Fruit fly (Drosophila melanogaster) whole organism, embryonic: ENCODE data around the gene Gale.

Experiments used
- Abd-B ChIP-seq: fragments of 200-800 bp; sonication (Bioruptor generic); optimal IDR thresholded peaks from 2 replicates; lab custom pipeline; 2018; ENCODE audit warnings: missing biosample characterization, mild to moderate bottlenecking, missing genetic modification characterization, moderate library complexity
- Ada2b ChIP-seq: fragments of 200-800 bp; sonication (Bioruptor generic); IDR thresholded peaks from 2 replicates; pipeline ENCODE4 v1.3.6; 2022; ENCODE audit warnings: missing biosample characterization, missing genetic modification characterization
- CG10209 ChIP-seq: fragments of 200-800 bp; sonication (Bioruptor generic); optimal IDR thresholded peaks from 3 replicates; lab custom pipeline; 2017; ENCODE audit warnings: missing biosample characterization, mild to moderate bottlenecking, missing genetic modification characterization, missing genetic modification reagents
- CG10267 ChIP-seq: fragments of 200-800 bp; sonication (Bioruptor generic); optimal IDR thresholded peaks from 2 replicates; lab custom pipeline; 2018; ENCODE audit warnings: missing biosample characterization, mild to moderate bottlenecking, missing genetic modification characterization, moderate library complexity
- CG10462 ChIP-seq: fragments of 200-800 bp; sonication (Bioruptor generic); optimal IDR thresholded peaks from 2 replicates; lab custom pipeline; 2016; ENCODE audit warnings: missing biosample characterization, missing genetic modification characterization
- CG10959 ChIP-seq: fragments of 200-800 bp; sonication (Bioruptor generic); IDR thresholded peaks from 2 replicates; pipeline ENCODE4 v1.3.6; 2022; ENCODE audit warnings: missing biosample characterization, missing genetic modification characterization
- CG12659 ChIP-seq: fragments of 200-800 bp; sonication (Bioruptor generic); optimal IDR thresholded peaks from 3 replicates; lab custom pipeline; 2017; ENCODE audit warnings: mild to moderate bottlenecking, missing biosample characterization, missing genetic modification reagents, missing genetic modification characterization
- CG12769 ChIP-seq: fragments of 200-800 bp; sonication (Bioruptor generic); optimal IDR thresholded peaks from 2 replicates; lab custom pipeline; 2019; ENCODE audit warnings: missing biosample characterization, mild to moderate bottlenecking, missing genetic modification characterization, moderate library complexity
- CG15696 ChIP-seq: fragments of 200-800 bp; sonication (Bioruptor generic); optimal IDR thresholded peaks from 2 replicates; lab custom pipeline; 2019; ENCODE audit warnings: missing biosample characterization, mild to moderate bottlenecking, missing genetic modification characterization, moderate library complexity
- CG1602 ChIP-seq: fragments of 200-800 bp; sonication (Bioruptor generic); optimal IDR thresholded peaks from 3 replicates; lab custom pipeline; 2016; ENCODE audit warnings: missing biosample characterization, missing genetic modification characterization
- CG1603 ChIP-seq: fragments of 200-800 bp; sonication (Bioruptor generic); optimal IDR thresholded peaks from 2 replicates; lab custom pipeline; 2019; ENCODE audit warnings: missing biosample characterization, mild to moderate bottlenecking, missing genetic modification characterization, moderate library complexity
- CG2875 ChIP-seq: fragments of 200-800 bp; sonication (Bioruptor generic); optimal IDR thresholded peaks from 2 replicates; lab custom pipeline; 2017; ENCODE audit warnings: missing biosample characterization, mild to moderate bottlenecking, missing genetic modification characterization, missing genetic modification reagents
- CG3847 ChIP-seq: fragments of 200-800 bp; sonication (Bioruptor generic); IDR thresholded peaks from 2 replicates; pipeline ENCODE4 v1.3.6; 2022; ENCODE audit warnings: missing biosample characterization, missing genetic modification characterization
- CG4730 ChIP-seq: fragments of 200-800 bp; sonication (Bioruptor generic); IDR thresholded peaks from 2 replicates; pipeline ENCODE4 v1.3.6; 2022; ENCODE audit warnings: missing biosample characterization, missing genetic modification characterization
- CG5245 ChIP-seq: fragments of 200-800 bp; sonication (Bioruptor generic); optimal IDR thresholded peaks from 3 replicates; lab custom pipeline; 2016; ENCODE audit warnings: missing biosample characterization, missing genetic modification characterization
- CG6254 ChIP-seq: fragments of 200-800 bp; sonication (Bioruptor generic); optimal IDR thresholded peaks from 3 replicates; lab custom pipeline; 2017; ENCODE audit warnings: mild to moderate bottlenecking, missing biosample characterization, missing genetic modification reagents, missing genetic modification characterization
- CG6683 ChIP-seq: fragments of 200-800 bp; sonication (Bioruptor generic); optimal IDR thresholded peaks from 2 replicates; lab custom pipeline; 2017; ENCODE audit warnings: missing biosample characterization, mild to moderate bottlenecking, missing genetic modification characterization, missing genetic modification reagents
- CG7556 ChIP-seq: fragments of 200-800 bp; sonication (Bioruptor generic); optimal IDR thresholded peaks from 2 replicates; lab custom pipeline; 2017; ENCODE audit warnings: missing biosample characterization, mild to moderate bottlenecking, missing genetic modification characterization
- CG8765 ChIP-seq: fragments of 200-800 bp; sonication (Bioruptor generic); IDR thresholded peaks from 2 replicates; pipeline ENCODE4 v1.3.6; 2022; ENCODE audit warnings: missing biosample characterization, missing genetic modification characterization
- CG9797 ChIP-seq: fragments of 200-800 bp; sonication (Bioruptor generic); optimal IDR thresholded peaks from 3 replicates; lab custom pipeline; 2018; ENCODE audit warnings: missing biosample characterization, mild to moderate bottlenecking, missing genetic modification characterization
- E2f2 ChIP-seq: fragments of 200-800 bp; sonication (Bioruptor generic); IDR thresholded peaks from 2 replicates; pipeline ENCODE4 v1.3.6; 2022; ENCODE audit warnings: missing biosample characterization, missing genetic modification characterization
- Ets65A ChIP-seq: fragments of 200-800 bp; sonication (Bioruptor generic); peaks from one replicate; lab custom pipeline; 2016; ENCODE audit warnings: missing biosample characterization, missing genetic modification characterization
- Hr3 ChIP-seq: fragments of 200-800 bp; sonication (Bioruptor generic); optimal IDR thresholded peaks from 3 replicates; lab custom pipeline; 2016; ENCODE audit warnings: missing biosample characterization, missing genetic modification characterization
- Mad ChIP-seq: fragments of 200-800 bp; sonication (Bioruptor generic); optimal IDR thresholded peaks from 2 replicates; lab custom pipeline; 2016; ENCODE audit warnings: missing biosample characterization, missing genetic modification characterization
- Med ChIP-seq: fragments of 200-800 bp; sonication (Bioruptor generic); peaks from one replicate; lab custom pipeline; 2016; ENCODE audit warnings: missing biosample characterization, missing genetic modification characterization, mild to moderate bottlenecking, inconsistent platforms, moderate library complexity
- Nf-YC ChIP-seq: fragments of 200-800 bp; optimal IDR thresholded peaks from 3 replicates; lab custom pipeline; 2019; ENCODE audit warnings: missing biosample characterization, mild to moderate bottlenecking, missing genetic modification characterization, moderate library complexity
- Six4 ChIP-seq: fragments of 200-800 bp; sonication (Bioruptor generic); optimal IDR thresholded peaks from 2 replicates; lab custom pipeline; 2016; ENCODE audit warnings: missing biosample characterization, missing genetic modification characterization
- ac ChIP-seq: fragments of 200-800 bp; sonication (Bioruptor generic); optimal IDR thresholded peaks from 3 replicates; lab custom pipeline; 2017; ENCODE audit warnings: missing biosample characterization, mild to moderate bottlenecking, missing genetic modification characterization
- ap ChIP-seq: fragments of 200-800 bp; sonication (Bioruptor generic); IDR thresholded peaks from 2 replicates; pipeline ENCODE4 v1.3.6; 2022; ENCODE audit warnings: missing biosample characterization, missing genetic modification characterization
- bsh ChIP-seq, 2 experiments: fragments of 200-800 bp; sonication (Bioruptor generic); optimal IDR thresholded peaks; 2 replicates each; lab custom pipeline; 2017 to 2018; ENCODE audit warnings: mild to moderate bottlenecking in 2 of 2, missing biosample characterization in 2 of 2, missing genetic modification characterization in 2 of 2, moderate library complexity in 1 of 2
- ci ChIP-seq: fragments of 200-800 bp; sonication (Bioruptor generic); IDR thresholded peaks from 3 replicates; pipeline ENCODE4 v1.3.6; 2022; ENCODE audit warnings: missing biosample characterization, missing genetic modification characterization
- crol ChIP-seq: fragments of 200-800 bp; sonication (Bioruptor generic); IDR thresholded peaks from 2 replicates; pipeline ENCODE4 v1.3.6; 2022; ENCODE audit warnings: missing biosample characterization, missing genetic modification characterization
- danr ChIP-seq: fragments of 200-800 bp; sonication (Bioruptor generic); IDR thresholded peaks from 2 replicates; pipeline ENCODE4 v1.3.6; 2022; ENCODE audit warnings: missing biosample characterization, missing genetic modification characterization
- eve ChIP-seq, 2 experiments: fragments of >200 bp; optimal IDR thresholded peaks; 2 replicates each; lab custom pipeline; 2017; ENCODE audit warnings: missing biosample characterization in 2 of 2, missing genetic modification characterization in 2 of 2
- fd96Cb ChIP-seq: fragments of 200-800 bp; sonication (Bioruptor generic); optimal IDR thresholded peaks from 2 replicates; lab custom pipeline; 2018; ENCODE audit warnings: missing biosample characterization, mild to moderate bottlenecking, missing genetic modification characterization, moderate library complexity
- ind ChIP-seq: fragments of 200-800 bp; sonication (Bioruptor generic); optimal IDR thresholded peaks from 3 replicates; lab custom pipeline; 2016; ENCODE audit warnings: missing biosample characterization, missing genetic modification characterization
- jigr1 ChIP-seq: fragments of 200-800 bp; sonication (Bioruptor generic); IDR thresholded peaks from 3 replicates; pipeline ENCODE4 v1.3.6; 2022; ENCODE audit warnings: missing biosample characterization, missing genetic modification characterization
- klu ChIP-seq: fragments of 200-800 bp; sonication (Bioruptor generic); IDR thresholded peaks from 2 replicates; pipeline ENCODE4 v1.3.6; 2022; ENCODE audit warnings: missing biosample characterization, missing genetic modification characterization
- nom ChIP-seq: fragments of 200-800 bp; sonication (Bioruptor generic); optimal IDR thresholded peaks from 2 replicates; lab custom pipeline; 2017; ENCODE audit warnings: missing biosample characterization, missing genetic modification characterization, mild to moderate bottlenecking, moderate library complexity, missing genetic modification reagents
- oc ChIP-seq: fragments of 200-800 bp; sonication (Bioruptor generic); optimal IDR thresholded peaks from 2 replicates; lab custom pipeline; 2018; ENCODE audit warnings: missing biosample characterization, mild to moderate bottlenecking, missing genetic modification characterization, moderate library complexity
- otp ChIP-seq: fragments of 200-800 bp; sonication (Bioruptor generic); IDR thresholded peaks from 3 replicates; pipeline ENCODE4, ENCODE4 v1.3.6; 2022; ENCODE audit warnings: missing biosample characterization, missing genetic modification characterization
- phol ChIP-seq: fragments of 200-800 bp; sonication (Bioruptor generic); optimal IDR thresholded peaks from 3 replicates; lab custom pipeline; 2018; ENCODE audit warnings: missing biosample characterization, mild to moderate bottlenecking, missing genetic modification characterization, moderate library complexity
- prd ChIP-seq, 3 experiments: fragments of >200 bp in 2 of 3; fragments of 200-800 bp in 1 of 3; sonication (Bioruptor generic) in 1 of 3; optimal IDR thresholded peaks in 2 of 3; IDR thresholded peaks in 1 of 3; 2 replicates in 2 of 3; 3 replicates in 1 of 3; pipeline versions ENCODE4 v1.3.6 to Lab custom; 2017 to 2022; ENCODE audit warnings: missing biosample characterization in 1 of 3, missing genetic modification characterization in 1 of 3
- pros ChIP-seq: fragments of 200-800 bp; sonication (Bioruptor generic); optimal IDR thresholded peaks from 3 replicates; lab custom pipeline; 2019; ENCODE audit warnings: missing biosample characterization, mild to moderate bottlenecking, missing genetic modification characterization, moderate library complexity
- sqz ChIP-seq: fragments of 200-800 bp; sonication (Bioruptor generic); optimal IDR thresholded peaks from 3 replicates; lab custom pipeline; 2018; ENCODE audit warnings: missing biosample characterization, mild to moderate bottlenecking, missing genetic modification characterization
- unc-4 ChIP-seq: fragments of 200-800 bp; sonication (Bioruptor generic); IDR thresholded peaks from 2 replicates; pipeline ENCODE4 v1.3.6; 2022; ENCODE audit warnings: missing biosample characterization, missing genetic modification characterization; ENCODE audit not compliant: partially characterized antibody
- usp ChIP-seq: fragments of >200 bp; optimal IDR thresholded peaks from 2 replicates; lab custom pipeline; 2017; ENCODE audit warnings: missing biosample characterization, missing genetic modification characterization
- yki ChIP-seq: fragments of >200 bp; optimal IDR thresholded peaks from 3 replicates; lab custom pipeline; 2018
- zf30C ChIP-seq: fragments of 200-800 bp; sonication (Bioruptor generic); optimal IDR thresholded peaks from 3 replicates; lab custom pipeline; 2018; ENCODE audit warnings: missing biosample characterization, mild to moderate bottlenecking, missing genetic modification characterization

The Gale gene

DNA sequence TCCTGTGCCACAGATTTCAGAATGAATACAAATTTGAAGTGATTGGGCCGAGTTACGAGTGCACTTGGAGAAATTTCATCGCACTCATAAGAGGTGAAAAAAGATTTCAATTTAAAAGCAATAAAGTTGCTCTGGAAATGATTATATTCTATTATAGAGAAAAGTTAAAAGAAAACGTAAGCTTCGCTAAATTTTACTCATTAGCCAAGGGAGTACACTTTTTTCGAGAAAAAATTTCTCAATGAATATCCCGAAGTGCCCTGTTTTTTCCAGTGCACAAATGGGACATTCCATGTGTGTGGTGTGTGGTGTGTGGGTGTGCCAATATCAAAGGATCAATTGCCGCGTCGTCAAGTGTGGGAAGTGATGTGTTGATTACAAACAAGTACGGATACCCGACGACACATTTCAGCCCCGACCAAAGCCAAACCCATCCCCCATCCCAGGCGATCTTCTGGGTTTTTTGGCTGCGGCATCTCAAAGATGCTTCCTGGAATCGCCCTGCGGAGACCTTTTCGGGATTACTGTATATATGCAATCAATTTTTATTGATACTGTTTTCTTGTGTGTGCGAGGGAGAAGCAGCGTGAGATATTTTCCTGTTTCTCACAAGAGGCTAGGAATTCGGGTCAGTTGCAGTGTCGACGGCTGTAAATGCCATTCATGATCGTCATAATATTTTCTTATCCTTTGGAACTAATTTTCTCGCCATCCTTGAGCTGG, 34.6 kb upstream of the Gale start (continued):
- TF ChIP-seq phol (tag; lab: Kevin White, UChicago) (peak; percentile 76), Ets65A (GFP tag; lab: Kevin White, UChicago) (peak; percentile 85), otp (GFP tag; lab: Robert Waterston, UW) (peak; percentile 63; the same call in 2 of the 3 replicates), Abd-B (GFP tag; lab: Kevin White, UChicago) (peak; percentile 23), CG1603 (tag; lab: Kevin White, UChicago) (peak; percentile 20), jigr1 (GFP tag; lab: Robert Waterston, UW) (no peak), Nf-YC (tag; lab: Kevin White, UChicago) (no peak), Med (GFP tag; lab: Kevin White, UChicago) (peak; percentile 66), Ada2b (no peak), CG7556 (GFP tag; lab: Kevin White, UChicago) (peak; percentile 48), crol (0 out of 2 replicates have a peak, but pooled peaks have one; percentile 7), bsh (GFP tag; optimal IDR thresholded peaks at IDR 0.05; lab: Kevin White, UChicago) (peak in 1 of 2 experiments; percentile 58), unc-4 (GFP tag; lab: Robert Waterston, UW) (no peak), CG4730 (GFP tag; lab: Robert Waterston, UW) (peak; percentile 22; the same call in 1 of the 2 replicates), CG10209 (GFP tag; lab: Kevin White, UChicago) (peak; percentile 50), Mad (GFP tag; lab: Kevin White, UChicago) (peak; percentile 26), sqz (GFP tag; lab: Kevin White, UChicago) (peak; percentile 22), prd (optimal IDR thresholded peaks at IDR 0.05; lab: Kevin White, UChicago) (no peak), prd (GFP tag; IDR thresholded peaks at IDR 0.05; lab: Robert Waterston, UW) (peak; percentile 88), CG2875 (GFP tag; lab: Kevin White, UChicago) (peak; percentile 40), usp (GFP tag; lab: Kevin White, UChicago) (no peak), CG10267 (tag; lab: Kevin White, UChicago) (peak; percentile 65), CG12659 (GFP tag; lab: Kevin White, UChicago) (peak; percentile 13), CG1602 (peak; percentile 63), CG5245 (peak; percentile 38), nom (GFP tag; lab: Kevin White, UChicago) (no peak), danr (GFP tag; lab: Robert Waterston, UW) (no peak; the same call in 1 of the 2 replicates), CG3847 (no peak), yki (lab: Kevin White, UChicago) (no peak), ci (GFP tag; lab: Robert Waterston, UW) (peak; percentile 65; the same call in 2 of the 3 replicates), Six4 (peak; percentile 27), klu (GFP tag; lab: Robert Waterston, UW) (no peak), CG15696 (peak; percentile 88), CG9797 (GFP tag; lab: Kevin White, UChicago) (no peak), CG6254 (GFP tag; lab: Kevin White, UChicago) (peak; percentile 41), zf30C (peak; percentile 90), CG8765 (GFP tag; lab: Robert Waterston, UW) (peak; percentile 79), oc (tag; lab: Kevin White, UChicago) (peak; percentile 42), pros (GFP tag; lab: Kevin White, UChicago) (peak; percentile 80), ind (GFP tag; lab: Kevin White, UChicago) (peak; percentile 19), CG6683 (GFP tag; lab: Kevin White, UChicago) (no peak), ap (GFP tag; lab: Robert Waterston, UW) (no peak), E2f2 (peak; percentile 26; the same call in 1 of the 2 replicates), eve (GFP tag; optimal IDR thresholded peaks at IDR 0.05; lab: Kevin White, UChicago) (peak in 1 of 2 experiments; percentile 75), CG10462 (GFP tag; lab: Kevin White, UChicago) (peak; percentile 35), fd96Cb (tag; lab: Kevin White, UChicago) (peak; percentile 57), CG10959 (GFP tag; lab: Robert Waterston, UW) (peak; percentile 71), Hr3 (GFP tag; lab: Kevin White, UChicago) (peak; percentile 42), CG12769 (tag; lab: Kevin White, UChicago) (no peak), ac (GFP tag; lab: Kevin White, UChicago) (peak; percentile 77)
